Fruit fly (Drosophila melanogaster) whole organism, adult: Measurements from ENCODE around the gene Lip2.

Experiments
- CG12768 ChIP-seq: fragments of 200-800 bp; sonication (Bioruptor generic); optimal IDR thresholded peaks from 2 replicates; lab custom pipeline; 2017; ENCODE audit warnings: missing biosample characterization, missing genetic modification characterization, mild to moderate bottlenecking, moderate library complexity, missing genetic modification reagents
- CG1620 ChIP-seq: fragments of 200-800 bp; sonication (Bioruptor generic); optimal IDR thresholded peaks from 2 replicates; lab custom pipeline; 2016; ENCODE audit warnings: missing biosample characterization, missing genetic modification characterization
- CG5204 ChIP-seq: fragments of 200-800 bp; sonication (Bioruptor generic); optimal IDR thresholded peaks from 2 replicates; lab custom pipeline; 2016; ENCODE audit warnings: missing biosample characterization, missing genetic modification characterization
- CG7101 ChIP-seq: fragments of 200-800 bp; sonication (Bioruptor generic); optimal IDR thresholded peaks from 2 replicates; lab custom pipeline; 2018; ENCODE audit warnings: missing biosample characterization, mild to moderate bottlenecking, missing genetic modification characterization, moderate library complexity
- Crg-1 ChIP-seq: fragments of 200-800 bp; sonication (Bioruptor generic); optimal IDR thresholded peaks from 2 replicates; lab custom pipeline; 2016; ENCODE audit warnings: missing biosample characterization, missing genetic modification characterization
- Hr96 ChIP-seq: fragments of 200-800 bp; sonication (Bioruptor generic); optimal IDR thresholded peaks from 2 replicates; lab custom pipeline; 2016; ENCODE audit warnings: missing biosample characterization, missing genetic modification characterization

DNA sequence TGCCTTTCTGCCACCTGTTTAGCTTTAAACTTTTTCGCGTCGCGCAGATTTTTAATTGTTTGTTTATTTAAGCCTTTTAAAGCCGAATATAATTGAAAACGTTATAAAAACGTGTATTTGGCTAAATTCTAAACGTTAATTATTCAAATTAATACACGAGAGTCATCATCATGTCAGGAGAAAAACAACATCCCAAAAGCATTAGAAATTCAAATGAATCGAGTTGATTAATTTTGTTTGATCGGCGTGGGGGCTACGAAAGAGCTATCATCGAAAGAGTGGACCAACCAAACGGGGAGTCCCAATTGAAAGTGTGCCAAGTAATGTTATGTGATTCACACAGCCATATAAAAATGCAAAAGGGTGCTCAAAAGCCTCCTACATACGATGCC, 21.5 kb downstream of the Lip2 start:
- TF ChIP-seq CG12768 (GFP tag; lab: Kevin White, UChicago) (no peak), CG7101 (tag; lab: Kevin White, UChicago) (no peak), CG1620 (GFP tag; lab: Kevin White, UChicago) (no peak), CG5204 (GFP tag; lab: Kevin White, UChicago) (no peak), Hr96 (GFP tag; lab: Kevin White, UChicago) (no peak), Crg-1 (GFP tag; lab: Kevin White, UChicago) (no peak)
